Fruit fly (Drosophila melanogaster) whole organism, embryonic: ENCODE data around the gene Arpc3A.

Source experiments
- CG13296 ChIP-seq: fragments of 200-800 bp; sonication (Bioruptor generic); optimal IDR thresholded peaks from 3 replicates; lab custom pipeline; 2018; ENCODE audit warnings: missing biosample characterization, mild to moderate bottlenecking, missing genetic modification characterization
- CG16813 ChIP-seq: fragments of 200-800 bp; sonication (Bioruptor generic); IDR thresholded peaks from 3 replicates; pipeline ENCODE4 v1.3.6; 2022; ENCODE audit warnings: missing biosample characterization, missing genetic modification characterization; ENCODE audit not compliant: partially characterized antibody
- CG16815 ChIP-seq: fragments of 200-800 bp; sonication (Bioruptor generic); optimal IDR thresholded peaks from 3 replicates; lab custom pipeline; 2017; ENCODE audit warnings: missing biosample characterization, mild to moderate bottlenecking, missing genetic modification characterization
- CG17385 ChIP-seq: fragments of 200-800 bp; sonication (Bioruptor generic); optimal IDR thresholded peaks from 3 replicates; lab custom pipeline; 2018; ENCODE audit warnings: missing biosample characterization, mild to moderate bottlenecking, missing genetic modification characterization
- CG17612 ChIP-seq: fragments of 200-800 bp; sonication (Bioruptor generic); IDR thresholded peaks from 2 replicates; pipeline ENCODE4 v1.3.6; 2022; ENCODE audit warnings: missing biosample characterization, missing genetic modification characterization
- CG1832 ChIP-seq: fragments of 200-800 bp; sonication (Bioruptor generic); optimal IDR thresholded peaks from 2 replicates; lab custom pipeline; 2017; ENCODE audit warnings: missing biosample characterization, mild to moderate bottlenecking, missing genetic modification characterization, inconsistent platforms
- CG2129 ChIP-seq: fragments of 200-800 bp; sonication (Bioruptor generic); IDR thresholded peaks from 2 replicates; pipeline ENCODE4 v1.3.6; 2022; ENCODE audit warnings: missing biosample characterization, missing genetic modification characterization; ENCODE audit not compliant: partially characterized antibody
- CG3281 ChIP-seq: fragments of 200-800 bp; sonication (Bioruptor generic); optimal IDR thresholded peaks from 3 replicates; lab custom pipeline; 2017; ENCODE audit warnings: missing biosample characterization, mild to moderate bottlenecking, missing genetic modification characterization
- CG3407 ChIP-seq: fragments of 200-800 bp; sonication (Bioruptor generic); optimal IDR thresholded peaks from 2 replicates; lab custom pipeline; 2018; ENCODE audit warnings: missing biosample characterization, mild to moderate bottlenecking, missing genetic modification characterization
- CG5953 ChIP-seq: fragments of 200-800 bp; sonication (Bioruptor generic); IDR thresholded peaks from 2 replicates; pipeline ENCODE4 v1.3.6; 2022; ENCODE audit warnings: missing biosample characterization, missing genetic modification characterization
- CG6683 ChIP-seq: fragments of 200-800 bp; sonication (Bioruptor generic); optimal IDR thresholded peaks from 2 replicates; lab custom pipeline; 2017; ENCODE audit warnings: missing biosample characterization, mild to moderate bottlenecking, missing genetic modification characterization, missing genetic modification reagents
- CG7786 ChIP-seq: fragments of 200-800 bp; sonication (Bioruptor generic); optimal IDR thresholded peaks from 2 replicates; lab custom pipeline; 2016; ENCODE audit warnings: missing biosample characterization, missing genetic modification characterization
- CG9215 ChIP-seq: fragments of 200-800 bp; sonication (Bioruptor generic); IDR thresholded peaks from 2 replicates; pipeline ENCODE4 v1.3.6; 2022; ENCODE audit warnings: missing biosample characterization, missing genetic modification characterization
- E2f1 ChIP-seq: fragments of 200-800 bp; sonication (Bioruptor generic); IDR thresholded peaks from 2 replicates; pipeline ENCODE4 v1.3.6; 2022; ENCODE audit warnings: missing biosample characterization, missing genetic modification characterization
- HLH4C ChIP-seq: fragments of 200-800 bp; sonication (Bioruptor generic); IDR thresholded peaks from 3 replicates; pipeline ENCODE4 v1.3.6; 2022; ENCODE audit warnings: missing biosample characterization, missing genetic modification characterization; ENCODE audit not compliant: partially characterized antibody
- Hmr ChIP-seq: fragments of 200-800 bp; sonication (Bioruptor generic); optimal IDR thresholded peaks from 3 replicates; lab custom pipeline; 2017; ENCODE audit warnings: mild to moderate bottlenecking, missing biosample characterization, missing genetic modification reagents, missing genetic modification characterization
- Hr51 ChIP-seq, 2 experiments: fragments of 200-800 bp; sonication (Bioruptor generic); optimal IDR thresholded peaks; 2 replicates in 1 of 2; 3 replicates in 1 of 2; lab custom pipeline; 2016 to 2018; ENCODE audit warnings: missing biosample characterization in 2 of 2, missing genetic modification characterization in 2 of 2, mild to moderate bottlenecking in 1 of 2, moderate library complexity in 1 of 2
- Kr ChIP-seq: fragments of 200-800 bp; sonication (Bioruptor generic); optimal IDR thresholded peaks from 2 replicates; lab custom pipeline; 2017; ENCODE audit warnings: missing biosample characterization, mild to moderate bottlenecking, missing genetic modification characterization
- Med ChIP-seq: fragments of 200-800 bp; sonication (Bioruptor generic); peaks from one replicate; lab custom pipeline; 2016; ENCODE audit warnings: missing biosample characterization, missing genetic modification characterization, mild to moderate bottlenecking, inconsistent platforms, moderate library complexity
- Nf-YC ChIP-seq: fragments of 200-800 bp; optimal IDR thresholded peaks from 3 replicates; lab custom pipeline; 2019; ENCODE audit warnings: missing biosample characterization, mild to moderate bottlenecking, missing genetic modification characterization, moderate library complexity
- Ptx1 ChIP-seq: fragments of 200-800 bp; sonication (Bioruptor generic); IDR thresholded peaks from 2 replicates; pipeline ENCODE4 v1.3.6; 2022; ENCODE audit warnings: missing biosample characterization, missing genetic modification characterization
- Ssrp ChIP-seq: fragments of 200-800 bp; sonication (Bioruptor generic); optimal IDR thresholded peaks from 2 replicates; lab custom pipeline; 2018; ENCODE audit warnings: missing biosample characterization, mild to moderate bottlenecking, missing genetic modification characterization, moderate library complexity
- Xbp1 ChIP-seq: fragments of 200-800 bp; sonication (Bioruptor generic); optimal IDR thresholded peaks from 3 replicates; lab custom pipeline; 2016; ENCODE audit warnings: missing biosample characterization, mild to moderate bottlenecking, missing genetic modification characterization
- YL-1 ChIP-seq: fragments of 200-800 bp; sonication (Bioruptor generic); optimal IDR thresholded peaks from 3 replicates; lab custom pipeline; 2017; ENCODE audit warnings: missing biosample characterization, mild to moderate bottlenecking, missing genetic modification characterization
- abd-A ChIP-seq: fragments of 200-800 bp; sonication (Bioruptor generic); optimal IDR thresholded peaks from 3 replicates; lab custom pipeline; 2019; ENCODE audit warnings: missing biosample characterization, mild to moderate bottlenecking, missing genetic modification characterization, moderate library complexity
- ara ChIP-seq: fragments of 200-800 bp; sonication (Bioruptor generic); IDR thresholded peaks from 2 replicates; pipeline ENCODE4 v1.3.6; 2022; ENCODE audit warnings: missing biosample characterization, missing genetic modification characterization
- bbx ChIP-seq: fragments of 200-800 bp; sonication (Bioruptor generic); IDR thresholded peaks from 2 replicates; pipeline ENCODE4 v1.3.6; 2022; ENCODE audit warnings: missing biosample characterization, missing genetic modification characterization; ENCODE audit not compliant: partially characterized antibody
- br ChIP-seq: fragments of >200 bp; optimal IDR thresholded peaks from 2 replicates; lab custom pipeline; 2017
- bsh ChIP-seq, 2 experiments: fragments of 200-800 bp; sonication (Bioruptor generic); optimal IDR thresholded peaks; 2 replicates each; lab custom pipeline; 2017 to 2018; ENCODE audit warnings: mild to moderate bottlenecking in 2 of 2, missing biosample characterization in 2 of 2, missing genetic modification characterization in 2 of 2, moderate library complexity in 1 of 2
- dimm ChIP-seq: fragments of 200-800 bp; sonication (Bioruptor generic); IDR thresholded peaks from 2 replicates; pipeline ENCODE4 v1.3.6; 2022; ENCODE audit warnings: missing biosample characterization, missing genetic modification characterization
- dm ChIP-seq: fragments of 200-800 bp; sonication (Bioruptor generic); optimal IDR thresholded peaks from 3 replicates; lab custom pipeline; 2016; ENCODE audit warnings: missing biosample characterization, missing genetic modification characterization
- dmrt11E ChIP-seq: fragments of 200-800 bp; sonication (Bioruptor generic); optimal IDR thresholded peaks from 3 replicates; lab custom pipeline; 2018; ENCODE audit warnings: missing biosample characterization, mild to moderate bottlenecking, missing genetic modification characterization, moderate library complexity
- esg ChIP-seq: fragments of 200-800 bp; sonication (Bioruptor generic); conservative IDR thresholded peaks from 2 replicates; pipeline ENCODE4 v1.3.6; 2022; ENCODE audit warnings: missing biosample characterization, missing genetic modification characterization
- gsb ChIP-seq: fragments of 200-800 bp; sonication (Bioruptor generic); IDR thresholded peaks from 2 replicates; pipeline ENCODE4 v1.3.6; 2022; ENCODE audit warnings: missing biosample characterization, missing genetic modification characterization
- hbn ChIP-seq: fragments of 200-800 bp; sonication (Bioruptor generic); IDR thresholded peaks from 2 replicates; pipeline ENCODE4 v1.3.6; 2022; ENCODE audit warnings: missing biosample characterization, missing genetic modification characterization; ENCODE audit not compliant: partially characterized antibody
- kni ChIP-seq: fragments of 200-800 bp; sonication (Bioruptor generic); optimal IDR thresholded peaks from 3 replicates; lab custom pipeline; 2017; ENCODE audit warnings: mild to moderate bottlenecking, missing biosample characterization, missing genetic modification reagents, missing genetic modification characterization
- knrl ChIP-seq: fragments of 200-800 bp; sonication (Bioruptor generic); IDR thresholded peaks from 3 replicates; pipeline ENCODE4 v1.3.6; 2022; ENCODE audit warnings: missing biosample characterization, missing genetic modification characterization; ENCODE audit not compliant: partially characterized antibody
- lilli ChIP-seq: fragments of 200-800 bp; sonication (Bioruptor generic); optimal IDR thresholded peaks from 3 replicates; lab custom pipeline; 2016; ENCODE audit warnings: missing biosample characterization, missing genetic modification characterization
- nau ChIP-seq: fragments of 200-800 bp; sonication (Bioruptor generic); optimal IDR thresholded peaks from 3 replicates; lab custom pipeline; 2017; ENCODE audit warnings: missing biosample characterization, mild to moderate bottlenecking, missing genetic modification characterization, missing genetic modification reagents
- prd ChIP-seq, 3 experiments: fragments of >200 bp in 2 of 3; fragments of 200-800 bp in 1 of 3; sonication (Bioruptor generic) in 1 of 3; optimal IDR thresholded peaks in 2 of 3; IDR thresholded peaks in 1 of 3; 2 replicates in 2 of 3; 3 replicates in 1 of 3; pipeline versions ENCODE4 v1.3.6 to Lab custom; 2017 to 2022; ENCODE audit warnings: missing biosample characterization in 1 of 3, missing genetic modification characterization in 1 of 3
- rib ChIP-seq: fragments of 200-800 bp; sonication (Bioruptor generic); IDR thresholded peaks from 2 replicates; pipeline ENCODE4 v1.3.6; 2022; ENCODE audit warnings: missing biosample characterization, missing genetic modification characterization
- slbo ChIP-seq: fragments of 200-800 bp; sonication (Bioruptor generic); IDR thresholded peaks from 2 replicates; pipeline ENCODE4 v1.3.6; 2022; ENCODE audit warnings: missing biosample characterization, missing genetic modification characterization
- tgo ChIP-seq: fragments of 200-800 bp; sonication (Bioruptor generic); IDR thresholded peaks from 3 replicates; pipeline ENCODE4 v1.3.6; 2022; ENCODE audit warnings: missing biosample characterization, missing genetic modification characterization
- tll ChIP-seq, 2 experiments: fragments of 200-800 bp in 1 of 2; fragments of >200 bp in 1 of 2; sonication (Bioruptor generic) in 1 of 2; optimal IDR thresholded peaks; 2 replicates each; lab custom pipeline; 2017 to 2019; ENCODE audit warnings: missing biosample characterization in 2 of 2, missing genetic modification characterization in 2 of 2, mild to moderate bottlenecking in 1 of 2, moderate library complexity in 1 of 2

Gene Arpc3A

DNA sequence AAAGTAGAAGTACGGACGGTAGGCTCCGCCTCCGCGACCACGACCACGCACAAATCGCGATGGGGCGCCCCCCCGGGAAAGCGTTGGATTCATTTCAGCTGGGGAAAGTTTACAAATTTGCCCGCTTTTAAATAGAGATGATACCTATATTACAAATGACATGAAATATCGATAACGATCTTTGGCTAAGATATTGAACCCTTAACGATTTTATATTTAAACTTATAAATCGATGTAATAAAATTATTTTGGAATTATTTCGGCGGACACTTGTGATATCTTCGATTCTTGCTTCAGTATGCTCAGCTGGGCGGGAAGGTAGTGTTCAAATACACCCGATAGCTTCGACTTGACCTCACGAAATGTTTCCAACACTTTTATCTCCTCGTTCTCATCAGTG, 1.9 kb upstream of the Arpc3A start, which contains the start of gene rec (continued):
- no peak for TF ChIP-seq CG16815
- TF ChIP-seq br (lab: Kevin White, UChicago) = no peak
- no peak for TF ChIP-seq tll (GFP tag; optimal IDR thresholded peaks at IDR 0.05; lab: Kevin White, UChicago)
- TF ChIP-seq CG16813 (GFP tag; lab: Robert Waterston, UW) = peak; percentile 35; the same call in 2 of the 3 replicates
- TF ChIP-seq Med (GFP tag; lab: Kevin White, UChicago) = peak; percentile 66
- no peak for TF ChIP-seq Ssrp (tag; lab: Kevin White, UChicago)
- TF ChIP-seq knrl (GFP tag; lab: Robert Waterston, UW) = peak; percentile 66; the same call in 2 of the 3 replicates
- no peak for TF ChIP-seq abd-A
- no peak for TF ChIP-seq E2f1
- TF ChIP-seq Hmr (GFP tag; lab: Kevin White, UChicago) = no peak
- TF ChIP-seq Ptx1 = no peak
- no peak for TF ChIP-seq tgo (GFP tag; lab: Robert Waterston, UW)
- TF ChIP-seq nau (GFP tag; lab: Kevin White, UChicago) = no peak
- no peak for TF ChIP-seq rib (GFP tag; lab: Robert Waterston, UW)
- TF ChIP-seq CG5953 = no peak
- no peak for TF ChIP-seq bsh (GFP tag; optimal IDR thresholded peaks at IDR 0.05; lab: Kevin White, UChicago)
- no peak for TF ChIP-seq YL-1 (GFP tag; lab: Kevin White, UChicago)
- no peak for TF ChIP-seq CG3281
- no peak for TF ChIP-seq Xbp1 (GFP tag; lab: Kevin White, UChicago)
- TF ChIP-seq CG9215 (GFP tag; lab: Robert Waterston, UW) = no peak
- no peak for TF ChIP-seq prd (optimal IDR thresholded peaks at IDR 0.05; lab: Kevin White, UChicago)
- TF ChIP-seq prd (GFP tag; IDR thresholded peaks at IDR 0.05; lab: Robert Waterston, UW) = no peak
- no peak for TF ChIP-seq ara (GFP tag; lab: Robert Waterston, UW)
- TF ChIP-seq Nf-YC (tag; lab: Kevin White, UChicago) = no peak
- no peak for TF ChIP-seq lilli
- TF ChIP-seq slbo = no peak
- no peak for TF ChIP-seq CG1832 (GFP tag; lab: Kevin White, UChicago)
- TF ChIP-seq CG17612 = no peak
- TF ChIP-seq dm (GFP tag; lab: Kevin White, UChicago) = no peak
- no peak for TF ChIP-seq Kr (GFP tag; lab: Kevin White, UChicago)
- TF ChIP-seq CG6683 (GFP tag; lab: Kevin White, UChicago) = no peak
- TF ChIP-seq kni (GFP tag; lab: Kevin White, UChicago) = no peak
- no peak for TF ChIP-seq CG3407 (GFP tag; lab: Kevin White, UChicago)
- TF ChIP-seq esg (GFP tag; lab: Robert Waterston, UW) = no peak
- TF ChIP-seq Hr51 (GFP tag; optimal IDR thresholded peaks at IDR 0.05; lab: Kevin White, UChicago) = no peak
- peak; percentile 57; the same call in 2 of the 3 replicates for TF ChIP-seq HLH4C (GFP tag; lab: Robert Waterston, UW)
- TF ChIP-seq CG17385 (GFP tag; lab: Kevin White, UChicago) = no peak
- TF ChIP-seq dmrt11E (tag; lab: Kevin White, UChicago) = no peak
- TF ChIP-seq CG13296 (GFP tag; lab: Kevin White, UChicago) = no peak
- peak; percentile 31; the same call in 1 of the 2 replicates for TF ChIP-seq hbn (GFP tag; lab: Robert Waterston, UW)
- TF ChIP-seq dimm (GFP tag; lab: Robert Waterston, UW) = no peak
- TF ChIP-seq CG2129 (GFP tag; lab: Robert Waterston, UW) = peak; percentile 17; the same call in 1 of the 2 replicates
- TF ChIP-seq gsb (GFP tag; lab: Robert Waterston, UW) = no peak
- TF ChIP-seq CG7786 (GFP tag; lab: Kevin White, UChicago) = no peak
- TF ChIP-seq bbx (GFP tag; lab: Robert Waterston, UW) = no peak
